Worm (Caenorhabditis elegans): ENCODE data around the gene lab-2.

lab-2 gene

DNA sequence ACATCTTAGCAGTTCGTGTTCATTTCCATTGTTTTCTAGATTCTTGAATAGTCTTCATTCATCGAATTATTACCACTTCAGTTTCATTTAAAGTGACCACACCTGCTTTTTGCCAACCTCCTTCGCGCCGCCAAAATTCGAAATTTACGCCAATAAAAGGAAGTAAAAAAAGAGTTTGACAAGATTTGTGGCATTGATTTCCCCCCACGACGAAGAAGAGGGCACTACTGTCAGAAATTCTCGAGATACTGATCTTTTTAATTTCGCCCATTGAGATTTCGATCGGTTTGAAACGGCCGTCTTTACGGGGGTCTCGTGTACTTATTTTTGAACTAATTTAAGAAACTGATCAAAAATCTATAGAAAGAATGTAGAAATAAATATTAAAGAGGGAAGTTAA, 27.7 kb downstream of the lab-2 start:
- TF ChIP-seq lir-3 (tag; optimal IDR thresholded peaks at IDR 0.05; ENCODE audit: poor library complexity) (no peak), lin-35 (GFP tag; optimal IDR thresholded peaks at IDR 0.05) (no peak), mdl-1 (tag; optimal IDR thresholded peaks at IDR 0.05) (no peak), C16A3.4 (tag; optimal IDR thresholded peaks at IDR 0.05) (no peak), lin-15B (tag; optimal IDR thresholded peaks at IDR 0.05) (no peak), grh-1 (GFP tag; IDR thresholded peaks at IDR 0.05) (no peak), nhr-28 (tag; optimal IDR thresholded peaks at IDR 0.05) (no peak), nhr-47 (tag; optimal IDR thresholded peaks at IDR 0.05) (no peak), nhr-237 (tag; optimal IDR thresholded peaks at IDR 0.05) (no peak), egl-27 (tag; optimal IDR thresholded peaks at IDR 0.05) (no peak), sptf-1 (tag; optimal IDR thresholded peaks at IDR 0.05) (no peak), blmp-1 (tag; optimal IDR thresholded peaks at IDR 0.05) (peak; percentile 55), hpl-2 (GFP tag; optimal IDR thresholded peaks at IDR 0.05) (no peak), aly-2 (tag; optimal IDR thresholded peaks at IDR 0.05) (no peak), mef-2 (tag; optimal IDR thresholded peaks at IDR 0.05) (no peak), snpc-4 (tag; optimal IDR thresholded peaks at IDR 0.05) (no peak), dsc-1 (tag; optimal IDR thresholded peaks at IDR 0.05) (no peak), unc-98 (GFP tag; IDR thresholded peaks at IDR 0.05) (no peak), egl-13 (tag; optimal IDR thresholded peaks at IDR 0.05) (no peak), tbx-2 (tag; optimal IDR thresholded peaks at IDR 0.05) (no peak), ztf-4 (tag; optimal IDR thresholded peaks at IDR 0.05) (no peak), isw-1 (GFP tag; IDR thresholded peaks at IDR 0.05) (no peak), nhr-85 (tag) (peak; percentile 86), nhr-19 (GFP tag; conservative IDR thresholded peaks at IDR 0.05) (no peak), tlp-1 (tag; optimal IDR thresholded peaks at IDR 0.05) (no peak), nhr-90 (tag; optimal IDR thresholded peaks at IDR 0.05; ENCODE audit: poor library complexity) (no peak), ztf-11 (tag; optimal IDR thresholded peaks at IDR 0.05) (no peak), fkh-10 (GFP tag; optimal IDR thresholded peaks at IDR 0.05) (no peak), mep-1 (tag; optimal IDR thresholded peaks at IDR 0.05) (peak; percentile 22), nhr-71 (tag; optimal IDR thresholded peaks at IDR 0.05) (no peak), ceh-88 (GFP tag; IDR thresholded peaks at IDR 0.05) (no peak), nhr-20 (tag; optimal IDR thresholded peaks at IDR 0.05) (peak; percentile 11), nhr-77 (tag; optimal IDR thresholded peaks at IDR 0.05) (no peak), C34B4.2 (tag; optimal IDR thresholded peaks at IDR 0.05) (no peak), snu-23 (GFP tag; optimal IDR thresholded peaks at IDR 0.05) (no peak), lsy-2 (tag; optimal IDR thresholded peaks at IDR 0.05) (no peak), lin-14 (GFP tag; optimal IDR thresholded peaks at IDR 0.05) (peak; percentile 55), sup-37 (GFP tag; optimal IDR thresholded peaks at IDR 0.05) (no peak), efl-3 (GFP tag; optimal IDR thresholded peaks at IDR 0.05) (no peak), ceh-8 (GFP tag; optimal IDR thresholded peaks at IDR 0.05) (no peak), unc-30 (tag; optimal IDR thresholded peaks at IDR 0.05) (no peak), ceh-63 (GFP tag; optimal IDR thresholded peaks at IDR 0.05) (no peak), lin-39 (tag; optimal IDR thresholded peaks at IDR 0.05) (no peak), zag-1 (tag; optimal IDR thresholded peaks at IDR 0.05) (no peak), nhr-76 (tag; optimal IDR thresholded peaks at IDR 0.05) (no peak)

DNA sequence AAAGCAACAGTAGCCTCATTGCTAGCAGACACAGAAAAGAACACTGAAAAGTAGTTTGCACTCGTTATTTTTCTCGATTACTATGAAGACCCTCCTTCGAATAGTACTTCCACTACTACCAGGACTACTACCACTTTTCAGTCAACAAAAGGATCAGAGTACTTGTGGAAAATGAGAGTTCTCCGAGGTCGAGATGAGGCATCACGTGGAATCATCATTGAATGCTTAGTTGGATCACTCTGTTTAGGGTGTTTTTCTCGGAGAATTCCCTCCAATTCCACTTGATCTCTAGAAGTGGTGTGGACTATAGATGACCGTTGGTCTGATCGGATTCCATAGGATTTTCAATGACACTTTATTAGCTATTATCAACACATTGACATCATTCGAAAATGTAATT, 28.6 kb downstream of the lab-2 start:
- TF ChIP-seq lin-14 (GFP tag; optimal IDR thresholded peaks at IDR 0.05): peak; percentile 44
- TF ChIP-seq elt-3 (tag; optimal IDR thresholded peaks at IDR 0.05): peak in 1 of 6 experiments; percentile 2
- no peak for TF ChIP-seq egl-27 (tag; optimal IDR thresholded peaks at IDR 0.05)
- no peak for TF ChIP-seq aly-2 (tag; optimal IDR thresholded peaks at IDR 0.05)
- TF ChIP-seq lsy-2 (tag; optimal IDR thresholded peaks at IDR 0.05): peak in 1 of 2 experiments; percentile 17
- no peak for TF ChIP-seq lin-39 (tag; optimal IDR thresholded peaks at IDR 0.05)
- TF ChIP-seq nhr-20 (tag; optimal IDR thresholded peaks at IDR 0.05): peak; percentile 40
- peak; percentile 82 for TF ChIP-seq blmp-1 (tag; optimal IDR thresholded peaks at IDR 0.05)
- TF ChIP-seq nhr-85 (tag): peak; percentile 87
- TF ChIP-seq efl-1 (optimal IDR thresholded peaks at IDR 0.05): no peak
- TF ChIP-seq efl-1 (GFP tag; optimal IDR thresholded peaks at IDR 0.05 in 1 of 2): peak in 1 of 2 experiments; percentile 73
- TF ChIP-seq snu-23 (GFP tag; optimal IDR thresholded peaks at IDR 0.05): peak; percentile 4
- TF ChIP-seq tbx-2 (tag; optimal IDR thresholded peaks at IDR 0.05): no peak
- peak; percentile 33 for TF ChIP-seq nhr-19 (GFP tag; conservative IDR thresholded peaks at IDR 0.05)
- peak; percentile 32; the same call in 1 of the 2 replicates for TF ChIP-seq grh-1 (GFP tag; IDR thresholded peaks at IDR 0.05)
- peak in 1 of 2 experiments; percentile 38 for TF ChIP-seq lin-35 (GFP tag; optimal IDR thresholded peaks at IDR 0.05)
